Worm (Caenorhabditis elegans) whole organism, L1 larva: ENCODE measurements around the gene K06A9.3.

Source experiments
- C16A3.4 ChIP-seq: fragments of 150-350 bp; optimal IDR thresholded peaks from 2 replicates; lab custom pipeline; 2014; ENCODE audit warnings: missing biosample characterization, missing genetic modification characterization
- F16B12.6 ChIP-seq: fragments of 150-350 bp; optimal IDR thresholded peaks from 2 replicates; lab custom pipeline; 2014; ENCODE audit warnings: missing biosample characterization, missing genetic modification characterization
- aha-1 ChIP-seq: fragments of 150-350 bp; optimal IDR thresholded peaks from 2 replicates; lab custom pipeline; 2014; ENCODE audit warnings: missing biosample characterization, missing genetic modification characterization
- alr-1 ChIP-seq: fragments of 200-800 bp; sonication (Bioruptor generic); optimal IDR thresholded peaks from 2 replicates; lab custom pipeline; 2018; ENCODE audit warnings: borderline replicate concordance, mild to moderate bottlenecking, missing genetic modification characterization, missing compliant biosample characterization
- aly-2 ChIP-seq: fragments of 150-350 bp; optimal IDR thresholded peaks from 2 replicates; lab custom pipeline; 2014; ENCODE audit warnings: missing biosample characterization, missing genetic modification characterization
- blmp-1 ChIP-seq: fragments of 150-350 bp; optimal IDR thresholded peaks from 2 replicates; lab custom pipeline; 2014; ENCODE audit warnings: missing biosample characterization, missing genetic modification characterization
- ceh-63 ChIP-seq: fragments of 200-800 bp; sonication (Bioruptor generic); optimal IDR thresholded peaks from 2 replicates; lab custom pipeline; 2018; ENCODE audit warnings: mild to moderate bottlenecking, missing genetic modification characterization, missing compliant biosample characterization
- ceh-8 ChIP-seq: fragments of 200-800 bp; sonication (Bioruptor generic); optimal IDR thresholded peaks from 2 replicates; lab custom pipeline; 2018; ENCODE audit warnings: mild to moderate bottlenecking, missing genetic modification characterization, moderate library complexity, missing compliant biosample characterization
- ceh-82 ChIP-seq, 3 experiments: fragments of 150-350 bp in 1 of 3; sonication (generic microtip) in 2 of 3; optimal IDR thresholded peaks; 2 replicates each; lab custom pipeline; 2014 to 2017; ENCODE audit warnings: missing biosample characterization in 3 of 3, missing genetic modification characterization in 3 of 3
- ceh-88 ChIP-seq: fragments of 200-800 bp; sonication (Bioruptor generic); IDR thresholded peaks from 2 replicates; pipeline ENCODE4 v1.3.6; 2022; ENCODE audit warnings: missing genetic modification characterization, missing compliant biosample characterization
- ceh-90 ChIP-seq: sonication (generic microtip); optimal IDR thresholded peaks from 2 replicates; lab custom pipeline; 2016; ENCODE audit warnings: missing genetic modification characterization, missing compliant biosample characterization
- dpl-1 ChIP-seq, 3 experiments: fragments of 150-350 bp in 2 of 3; sonication (generic microtip) in 1 of 3; optimal IDR thresholded peaks; 2 replicates each; lab custom pipeline; 2014 to 2017; ENCODE audit warnings: missing biosample characterization in 3 of 3, missing genetic modification characterization in 3 of 3, missing genetic modification reagents in 3 of 3
- dsc-1 ChIP-seq: sonication (generic microtip); optimal IDR thresholded peaks from 2 replicates; lab custom pipeline; 2016; ENCODE audit warnings: mild to moderate bottlenecking, missing genetic modification characterization, missing compliant biosample characterization
- efl-3 ChIP-seq: fragments of 200-800 bp; sonication (Bioruptor generic); optimal IDR thresholded peaks from 2 replicates; lab custom pipeline; 2018; ENCODE audit warnings: mild to moderate bottlenecking, missing genetic modification characterization, missing compliant biosample characterization
- egl-13 ChIP-seq: sonication (generic microtip); optimal IDR thresholded peaks from 2 replicates; lab custom pipeline; 2016; ENCODE audit warnings: missing genotype, missing genetic modification reagents, missing genetic modification characterization, missing compliant biosample characterization
- egl-27 ChIP-seq, 2 experiments: fragments of 150-350 bp in 1 of 2; sonication (generic microtip); optimal IDR thresholded peaks; 3 replicates each; lab custom pipeline; 2017 to 2018; ENCODE audit warnings: missing biosample characterization in 2 of 2, missing genetic modification characterization in 2 of 2, missing genetic modification reagents in 2 of 2
- ets-5 ChIP-seq: fragments of 200-800 bp; sonication (Bioruptor generic); IDR thresholded peaks from 2 replicates; pipeline ENCODE4 v1.3.6; 2022; ENCODE audit warnings: missing genetic modification characterization, missing compliant biosample characterization
- fkh-10 ChIP-seq: sonication (generic microtip); optimal IDR thresholded peaks from 2 replicates; lab custom pipeline; 2017; ENCODE audit warnings: missing biosample characterization, missing genetic modification reagents, missing genetic modification characterization
- fkh-8 ChIP-seq: sonication (generic microtip); optimal IDR thresholded peaks from 2 replicates; lab custom pipeline; 2016; ENCODE audit warnings: mild to moderate bottlenecking, missing genetic modification characterization, missing compliant biosample characterization
- fos-1 ChIP-seq: fragments of 150-350 bp; optimal IDR thresholded peaks from 2 replicates; lab custom pipeline; 2014; ENCODE audit warnings: missing biosample characterization, missing genetic modification characterization
- hpl-2 ChIP-seq: fragments of 150-350 bp; optimal IDR thresholded peaks from 2 replicates; lab custom pipeline; 2014; ENCODE audit warnings: missing biosample characterization, missing genetic modification reagents, missing genetic modification characterization
- irx-1 ChIP-seq: sonication (generic microtip); optimal IDR thresholded peaks from 2 replicates; lab custom pipeline; 2016; ENCODE audit warnings: missing genetic modification characterization, missing compliant biosample characterization
- isw-1 ChIP-seq: fragments of 200-800 bp; sonication (Bioruptor generic); IDR thresholded peaks from 2 replicates; pipeline ENCODE4 v1.3.6; 2022; ENCODE audit warnings: missing genetic modification characterization, missing compliant biosample characterization
- jun-1 ChIP-seq: fragments of 150-350 bp; optimal IDR thresholded peaks from 2 replicates; lab custom pipeline; 2014; ENCODE audit warnings: missing biosample characterization, missing genetic modification reagents, missing genetic modification characterization
- lin-14 ChIP-seq: fragments of 200-800 bp; sonication (Bioruptor generic); optimal IDR thresholded peaks from 2 replicates; lab custom pipeline; 2018; ENCODE audit warnings: mild to moderate bottlenecking, missing genetic modification characterization, moderate library complexity, missing compliant biosample characterization
- lir-3 ChIP-seq: sonication (generic microtip); optimal IDR thresholded peaks from 2 replicates; lab custom pipeline; 2016; ENCODE audit warnings: mild to moderate bottlenecking, missing genetic modification characterization, moderate library complexity, missing compliant biosample characterization; ENCODE audit not compliant: poor library complexity
- mdl-1 ChIP-seq, 2 experiments: fragments of 150-350 bp; optimal IDR thresholded peaks; 2 replicates each; lab custom pipeline; 2014 to 2017; ENCODE audit warnings: missing biosample characterization in 2 of 2, missing genetic modification characterization in 2 of 2, inconsistent platforms in 1 of 2
- mef-2 ChIP-seq: fragments of 150-350 bp; optimal IDR thresholded peaks from 2 replicates; lab custom pipeline; 2014; ENCODE audit warnings: missing biosample characterization, missing genetic modification characterization
- nhr-11 ChIP-seq: fragments of 150-350 bp; optimal IDR thresholded peaks from 2 replicates; lab custom pipeline; 2014; ENCODE audit warnings: missing biosample characterization, missing genetic modification characterization
- nhr-19 ChIP-seq: fragments of 200-800 bp; sonication (Bioruptor generic); conservative IDR thresholded peaks from 2 replicates; pipeline ENCODE4 v1.3.6; 2022; ENCODE audit warnings: missing genetic modification characterization, missing compliant biosample characterization
- nhr-237 ChIP-seq: fragments of 150-350 bp; optimal IDR thresholded peaks from 2 replicates; lab custom pipeline; 2014; ENCODE audit warnings: missing biosample characterization, missing genetic modification characterization
- nhr-28 ChIP-seq: fragments of 150-350 bp; optimal IDR thresholded peaks from 2 replicates; lab custom pipeline; 2014; ENCODE audit warnings: missing biosample characterization, missing genetic modification characterization
- nhr-47 ChIP-seq: sonication (generic microtip); optimal IDR thresholded peaks from 2 replicates; lab custom pipeline; 2016; ENCODE audit warnings: mild to moderate bottlenecking, missing genetic modification characterization, moderate library complexity, missing compliant biosample characterization
- nhr-84 ChIP-seq: sonication (generic microtip); optimal IDR thresholded peaks from 2 replicates; lab custom pipeline; 2017; ENCODE audit warnings: missing biosample characterization, missing genetic modification characterization
- nhr-90 ChIP-seq: sonication (generic microtip); optimal IDR thresholded peaks from 2 replicates; lab custom pipeline; 2016; ENCODE audit warnings: mild to moderate bottlenecking, missing genetic modification characterization, missing compliant biosample characterization; ENCODE audit not compliant: poor library complexity
- pax-3 ChIP-seq: fragments of 200-800 bp; sonication (Bioruptor generic); optimal IDR thresholded peaks from 2 replicates; lab custom pipeline; 2018; ENCODE audit warnings: mild to moderate bottlenecking, missing genetic modification characterization, moderate library complexity, missing compliant biosample characterization
- pqm-1 ChIP-seq: sonication (generic microtip); optimal IDR thresholded peaks from 3 replicates; lab custom pipeline; 2017; ENCODE audit warnings: missing biosample characterization, missing genetic modification characterization
- rnt-1 ChIP-seq: sonication (generic microtip); optimal IDR thresholded peaks from 2 replicates; lab custom pipeline; 2016; ENCODE audit warnings: mild to moderate bottlenecking, missing genetic modification characterization, moderate library complexity, missing compliant biosample characterization
- skn-1 ChIP-seq: fragments of 150-350 bp; optimal IDR thresholded peaks from 2 replicates; lab custom pipeline; 2014; ENCODE audit warnings: missing biosample characterization, missing genetic modification characterization
- snpc-4 ChIP-seq: fragments of 150-350 bp; optimal IDR thresholded peaks from 2 replicates; lab custom pipeline; 2014; ENCODE audit warnings: missing biosample characterization, missing genetic modification characterization
- snu-23 ChIP-seq: sonication (generic microtip); optimal IDR thresholded peaks from 2 replicates; lab custom pipeline; 2016; ENCODE audit warnings: missing genetic modification characterization, missing compliant biosample characterization
- sptf-1 ChIP-seq: fragments of 150-350 bp; optimal IDR thresholded peaks from 2 replicates; lab custom pipeline; 2014; ENCODE audit warnings: missing biosample characterization, missing genetic modification characterization
- swsn-7 ChIP-seq: sonication (generic microtip); optimal IDR thresholded peaks from 2 replicates; lab custom pipeline; 2016; ENCODE audit warnings: missing genetic modification characterization, missing compliant biosample characterization
- tbx-2 ChIP-seq: sonication (generic microtip); optimal IDR thresholded peaks from 2 replicates; lab custom pipeline; 2016; ENCODE audit warnings: missing genetic modification characterization, missing compliant biosample characterization
- tlp-1 ChIP-seq: fragments of 150-350 bp; optimal IDR thresholded peaks from 2 replicates; lab custom pipeline; 2014; ENCODE audit warnings: missing biosample characterization, missing genetic modification characterization
- unc-130 ChIP-seq: fragments of 150-350 bp; optimal IDR thresholded peaks from 2 replicates; lab custom pipeline; 2017; ENCODE audit warnings: missing biosample characterization, missing genetic modification characterization, inconsistent platforms
- unc-30 ChIP-seq: sonication (generic microtip); optimal IDR thresholded peaks from 2 replicates; lab custom pipeline; 2017; ENCODE audit warnings: missing biosample characterization, missing genetic modification characterization
- unc-62 ChIP-seq: fragments of 150-350 bp; optimal IDR thresholded peaks from 2 replicates; lab custom pipeline; 2014; ENCODE audit warnings: missing biosample characterization, missing genetic modification reagents, missing genetic modification characterization
- unc-86 ChIP-seq: sonication (generic microtip); optimal IDR thresholded peaks from 2 replicates; lab custom pipeline; 2016; ENCODE audit warnings: missing genetic modification characterization, missing compliant biosample characterization
- vab-15 ChIP-seq: sonication (generic microtip); optimal IDR thresholded peaks from 2 replicates; lab custom pipeline; 2017; ENCODE audit warnings: missing genotype, mild to moderate bottlenecking, missing genetic modification characterization, missing compliant biosample characterization
- xbp-1 ChIP-seq: sonication (generic microtip); optimal IDR thresholded peaks from 2 replicates; lab custom pipeline; 2016; ENCODE audit warnings: missing genetic modification characterization, missing compliant biosample characterization
- zag-1 ChIP-seq: fragments of 150-350 bp; optimal IDR thresholded peaks from 2 replicates; lab custom pipeline; 2014; ENCODE audit warnings: missing biosample characterization, missing genetic modification characterization
- ztf-4 ChIP-seq: fragments of 150-350 bp; optimal IDR thresholded peaks from 2 replicates; lab custom pipeline; 2014; ENCODE audit warnings: missing biosample characterization, missing genetic modification characterization

K06A9.3 gene

ce11 chrX:1504529-1505080 lies 30.6 kb downstream of the K06A9.3 start (continued):
- TF ChIP-seq lin-14 (GFP tag; lab: Kevin White, UChicago) (peak; percentile 95), fkh-10 (GFP tag; lab: Kevin White, UChicago) (no peak), C16A3.4 (tag; lab: Kevin White, UChicago) (peak; percentile 98), pqm-1 (tag; lab: Kevin White, UChicago) (no peak), ets-5 (GFP tag; lab: Robert Waterston, UW) (no peak), nhr-90 (tag; lab: Kevin White, UChicago) (peak; percentile 98), aha-1 (peak; percentile 98), sptf-1 (no peak), ceh-88 (peak; percentile 63), unc-62 (GFP tag; lab: Kevin White, UChicago) (no peak), unc-130 (tag; lab: Kevin White, UChicago) (peak; percentile 96), alr-1 (tag; lab: Kevin White, UChicago) (no peak), efl-3 (GFP tag; lab: Kevin White, UChicago) (peak; percentile 35), isw-1 (GFP tag; lab: Robert Waterston, UW) (0 out of 2 replicates have a peak, but pooled peaks have one; percentile 3), ceh-90 (no peak), ceh-8 (no peak), skn-1 (tag; lab: Kevin White, UChicago) (peak; percentile 95), unc-86 (no peak), dsc-1 (no peak), snpc-4 (peak; percentile 49), swsn-7 (tag; lab: Kevin White, UChicago) (peak; percentile 85), pax-3 (peak; percentile 84), F16B12.6 (tag; lab: Kevin White, UChicago) (peak; percentile 15), zag-1 (no peak), ztf-4 (peak; percentile 82), vab-15 (peak; percentile 79), egl-27 (tag; optimal IDR thresholded peaks at IDR 0.05; lab: Kevin White, UChicago) (peak in 1 of 2 experiments; percentile 8), nhr-19 (peak; percentile 95), mdl-1 (tag; optimal IDR thresholded peaks at IDR 0.05; lab: Kevin White, UChicago) (peak in 1 of 2 experiments; percentile 99), mef-2 (tag; lab: Kevin White, UChicago) (no peak), tlp-1 (tag; lab: Kevin White, UChicago) (peak; percentile 6), fos-1 (tag; lab: Kevin White, UChicago) (peak; percentile 68), tbx-2 (tag; lab: Kevin White, UChicago) (peak; percentile 96), fkh-8 (tag; lab: Kevin White, UChicago) (peak; percentile 17), ceh-82 (tag; optimal IDR thresholded peaks at IDR 0.05; lab: Kevin White, UChicago) (peak in 1 of 3 experiments; percentile 2), blmp-1 (tag; lab: Kevin White, UChicago) (peak; percentile 90), irx-1 (tag; lab: Kevin White, UChicago) (peak; percentile 91), egl-13 (no peak), hpl-2 (peak; percentile 90), nhr-28 (tag; lab: Kevin White, UChicago) (no peak), rnt-1 (peak; percentile 91), jun-1 (tag; lab: Kevin White, UChicago) (peak; percentile 70), ceh-63 (no peak), nhr-84 (no peak), snu-23 (GFP tag; lab: Kevin White, UChicago) (peak; percentile 96), xbp-1 (tag; lab: Kevin White, UChicago) (peak; percentile 82), nhr-47 (peak; percentile 92), nhr-237 (tag; lab: Kevin White, UChicago) (peak; percentile 65), nhr-11 (tag; lab: Kevin White, UChicago) (peak; percentile 75), aly-2 (tag; lab: Kevin White, UChicago) (no peak), unc-30 (tag; lab: Kevin White, UChicago) (no peak), dpl-1 (GFP tag; optimal IDR thresholded peaks at IDR 0.05; lab: Kevin White, UChicago) (peak; percentile 62 to 75 (median 66)), lir-3 (peak; percentile 88)
